Worm (Caenorhabditis elegans) whole organism, L2 larva: ENCODE results near the gene C29A12.22.

Source experiments
- C34F6.9 ChIP-seq: fragments of 150-350 bp; optimal IDR thresholded peaks from 2 replicates; lab custom pipeline; 2014; ENCODE audit warnings: missing biosample characterization, missing genetic modification characterization
- ZK546.5 ChIP-seq: sonication (generic microtip); optimal IDR thresholded peaks from 2 replicates; lab custom pipeline; 2017; ENCODE audit warnings: missing biosample characterization, missing genetic modification characterization
- ama-1 ChIP-seq: fragments of 150-350 bp; optimal IDR thresholded peaks from 2 replicates; lab custom pipeline; 2018; ENCODE audit warnings: inconsistent platforms
- elt-1 ChIP-seq: fragments of 150-350 bp; optimal IDR thresholded peaks from 2 replicates; lab custom pipeline; 2014; ENCODE audit warnings: missing biosample characterization, missing genetic modification characterization
- elt-3 ChIP-seq: sonication (generic microtip); optimal IDR thresholded peaks from 2 replicates; lab custom pipeline; 2017; ENCODE audit warnings: missing biosample characterization, missing genetic modification characterization
- lin-11 ChIP-seq: fragments of 150-350 bp; sonication (generic microtip); optimal IDR thresholded peaks from 2 replicates; lab custom pipeline; 2014; ENCODE audit warnings: missing biosample characterization, missing genetic modification characterization, inconsistent platforms, mixed read lengths
- nhr-10 ChIP-seq: sonication (generic microtip); optimal IDR thresholded peaks from 2 replicates; lab custom pipeline; 2017; ENCODE audit warnings: missing biosample characterization, missing genetic modification characterization
- nhr-11 ChIP-seq: fragments of 150-350 bp; optimal IDR thresholded peaks from 2 replicates; lab custom pipeline; 2014; ENCODE audit warnings: missing biosample characterization, missing genetic modification characterization
- nhr-237 ChIP-seq: fragments of 150-350 bp; optimal IDR thresholded peaks from 2 replicates; lab custom pipeline; 2014; ENCODE audit warnings: missing biosample characterization, missing genetic modification characterization
- snpc-4 ChIP-seq: fragments of 150-350 bp; optimal IDR thresholded peaks from 2 replicates; lab custom pipeline; 2014; ENCODE audit warnings: missing biosample characterization, missing genetic modification characterization
- unc-39 ChIP-seq: fragments of 150-350 bp; optimal IDR thresholded peaks from 2 replicates; lab custom pipeline; 2014; ENCODE audit warnings: missing biosample characterization, missing genetic modification characterization

DNA sequence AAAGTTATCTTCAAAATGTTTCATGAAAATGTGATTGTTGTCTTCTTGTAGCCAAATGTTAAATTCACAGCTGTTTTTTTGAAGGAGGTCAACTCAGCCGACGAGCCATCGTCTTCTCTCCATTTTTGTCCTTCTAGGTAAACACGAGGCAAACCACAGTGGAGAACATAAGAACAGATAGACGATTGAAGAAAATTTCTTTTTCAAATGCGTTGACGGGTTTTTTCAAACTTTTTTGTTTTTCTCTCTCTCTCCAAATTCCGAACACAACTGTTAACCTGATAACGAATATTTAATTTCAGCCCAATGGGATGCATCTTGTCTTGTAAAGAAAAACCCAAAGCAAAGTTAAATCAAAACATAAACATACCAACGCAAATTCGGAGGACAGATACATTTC lies 16.4 kb upstream of the C29A12.22 start, which contains the start of gene D1054.19:
- TF ChIP-seq ama-1 (no peak), elt-1 (tag; lab: Kevin White, UChicago) (no peak), lin-11 (tag; lab: Kevin White, UChicago) (no peak), nhr-10 (tag; lab: Kevin White, UChicago) (no peak), nhr-237 (tag; lab: Kevin White, UChicago) (no peak), snpc-4 (tag; lab: Kevin White, UChicago) (no peak), ZK546.5 (tag; lab: Kevin White, UChicago) (no peak), unc-39 (tag; lab: Kevin White, UChicago) (no peak), elt-3 (tag; lab: Kevin White, UChicago) (no peak), nhr-11 (tag; lab: Kevin White, UChicago) (no peak), C34F6.9 (tag; lab: Kevin White, UChicago) (no peak)
